Fruit fly (Drosophila melanogaster): ENCODE results near the gene CG15764.
A peak's percentile ranks its signal among the peaks of the same experiment; 100 is the strongest.

dm6 chrX:5904377-5905085, 35.6 kb downstream of the CG15764 start:
- TF ChIP-seq CG17806 (tag; optimal IDR thresholded peaks at IDR 0.05) (no peak), EcR (GFP tag; optimal IDR thresholded peaks at IDR 0.05) (peak; percentile 97), CG14655 (GFP tag; optimal IDR thresholded peaks at IDR 0.05) (no peak), D1 (tag; optimal IDR thresholded peaks at IDR 0.05) (no peak)
